Worm (Caenorhabditis elegans) whole organism, L2 larva: ENCODE data around the gene set-8.
"Not testable (repeated sequence)": the region's sequence is repeated elsewhere in the genome, so short reads cannot be mapped to it uniquely, and the experiment has no call there.

ENCODE experiments used
- C34F6.9 ChIP-seq: fragments of 150-350 bp; optimal IDR thresholded peaks from 2 replicates; lab custom pipeline; 2014; ENCODE audit warnings: missing biosample characterization, missing genetic modification characterization
- F13H6.1 ChIP-seq: sonication (generic microtip); optimal IDR thresholded peaks from 2 replicates; lab custom pipeline; 2016; ENCODE audit warnings: missing genetic modification characterization, missing compliant biosample characterization
- R02D3.7 ChIP-seq: fragments of 150-350 bp; optimal IDR thresholded peaks from 2 replicates; lab custom pipeline; 2014; ENCODE audit warnings: missing biosample characterization, missing genetic modification characterization
- Y55F3AM.14 ChIP-seq: fragments of 200-800 bp; sonication (Bioruptor generic); optimal IDR thresholded peaks from 2 replicates; lab custom pipeline; 2018; ENCODE audit warnings: mild to moderate bottlenecking, missing genetic modification characterization, missing compliant biosample characterization
- alr-1 ChIP-seq: fragments of 150-350 bp; optimal IDR thresholded peaks from 2 replicates; lab custom pipeline; 2014; ENCODE audit warnings: missing biosample characterization, missing genetic modification characterization
- ama-1 ChIP-seq: fragments of 150-350 bp; optimal IDR thresholded peaks from 2 replicates; lab custom pipeline; 2018; ENCODE audit warnings: inconsistent platforms
- ceh-16 ChIP-seq: fragments of 150-350 bp; optimal IDR thresholded peaks from 2 replicates; lab custom pipeline; 2014; ENCODE audit warnings: missing biosample characterization, missing genetic modification characterization
- ceh-82 ChIP-seq: fragments of 150-350 bp; optimal IDR thresholded peaks from 2 replicates; lab custom pipeline; 2014; ENCODE audit warnings: missing biosample characterization, missing genetic modification characterization
- crh-2 ChIP-seq: sonication (generic microtip); optimal IDR thresholded peaks from 2 replicates; lab custom pipeline; 2017; ENCODE audit warnings: missing biosample characterization, missing genetic modification characterization
- dmd-4 ChIP-seq: sonication (generic microtip); optimal IDR thresholded peaks from 2 replicates; lab custom pipeline; 2017; ENCODE audit warnings: missing biosample characterization, missing genetic modification characterization
- elt-1 ChIP-seq: fragments of 150-350 bp; optimal IDR thresholded peaks from 2 replicates; lab custom pipeline; 2014; ENCODE audit warnings: missing biosample characterization, missing genetic modification characterization
- elt-3 ChIP-seq: sonication (generic microtip); optimal IDR thresholded peaks from 2 replicates; lab custom pipeline; 2017; ENCODE audit warnings: missing biosample characterization, missing genetic modification characterization
- fos-1 ChIP-seq: fragments of 150-350 bp; optimal IDR thresholded peaks from 2 replicates; lab custom pipeline; 2014; ENCODE audit warnings: missing biosample characterization, missing genetic modification characterization
- lin-11 ChIP-seq: fragments of 150-350 bp; sonication (generic microtip); optimal IDR thresholded peaks from 2 replicates; lab custom pipeline; 2014; ENCODE audit warnings: missing biosample characterization, missing genetic modification characterization, inconsistent platforms, mixed read lengths
- lin-13 ChIP-seq: fragments of 150-350 bp; optimal IDR thresholded peaks from 2 replicates; lab custom pipeline; 2014; ENCODE audit warnings: missing biosample characterization, missing genetic modification reagents, missing genetic modification characterization
- lin-39 ChIP-seq: fragments of 150-350 bp; optimal IDR thresholded peaks from 2 replicates; lab custom pipeline; 2014; ENCODE audit warnings: missing biosample characterization, missing genetic modification reagents, missing genetic modification characterization
- lsy-2 ChIP-seq, 2 experiments: fragments of 150-350 bp in 1 of 2; sonication (generic microtip) in 1 of 2; optimal IDR thresholded peaks; 2 replicates each; lab custom pipeline; 2014 to 2017; ENCODE audit warnings: missing biosample characterization in 2 of 2, missing genetic modification characterization in 2 of 2
- mab-5 ChIP-seq: fragments of 150-350 bp; optimal IDR thresholded peaks from 2 replicates; lab custom pipeline; 2014; ENCODE audit warnings: missing biosample characterization, missing genetic modification characterization
- mbf-1 ChIP-seq: sonication (generic microtip); optimal IDR thresholded peaks from 2 replicates; lab custom pipeline; 2017; ENCODE audit warnings: missing biosample characterization, missing genetic modification characterization
- mdl-1 ChIP-seq, 2 experiments: fragments of 150-350 bp in 1 of 2; sonication (generic microtip) in 1 of 2; optimal IDR thresholded peaks; 2 replicates each; lab custom pipeline; 2017; ENCODE audit warnings: missing biosample characterization in 2 of 2, missing genetic modification characterization in 2 of 2
- nhr-237 ChIP-seq: fragments of 150-350 bp; optimal IDR thresholded peaks from 2 replicates; lab custom pipeline; 2014; ENCODE audit warnings: missing biosample characterization, missing genetic modification characterization
- nhr-77 ChIP-seq: fragments of 150-350 bp; optimal IDR thresholded peaks from 2 replicates; lab custom pipeline; 2014; ENCODE audit warnings: missing biosample characterization, missing genetic modification characterization
- peb-1 ChIP-seq: fragments of 150-350 bp; optimal IDR thresholded peaks from 2 replicates; lab custom pipeline; 2014; ENCODE audit warnings: missing biosample characterization, missing genetic modification characterization
- sem-4 ChIP-seq: fragments of 150-350 bp; optimal IDR thresholded peaks from 2 replicates; lab custom pipeline; 2014; ENCODE audit warnings: missing biosample characterization, missing genetic modification reagents, missing genetic modification characterization
- sma-3 ChIP-seq: sonication (generic microtip); optimal IDR thresholded peaks from 2 replicates; lab custom pipeline; 2016; ENCODE audit warnings: missing genetic modification reagents, missing genetic modification characterization, missing compliant biosample characterization
- sma-9 ChIP-seq, 2 experiments: fragments of 150-350 bp in 1 of 2; sonication (generic microtip) in 1 of 2; optimal IDR thresholded peaks; 2 replicates each; lab custom pipeline; 2014 to 2016; ENCODE audit warnings: missing genetic modification characterization in 2 of 2, mild to moderate bottlenecking in 1 of 2, missing biosample characterization in 1 of 2, missing compliant biosample characterization in 1 of 2, missing genetic modification reagents in 1 of 2, moderate library complexity in 1 of 2
- snpc-4 ChIP-seq: fragments of 150-350 bp; optimal IDR thresholded peaks from 2 replicates; lab custom pipeline; 2014; ENCODE audit warnings: missing biosample characterization, missing genetic modification characterization
- unc-39 ChIP-seq: fragments of 150-350 bp; optimal IDR thresholded peaks from 2 replicates; lab custom pipeline; 2014; ENCODE audit warnings: missing biosample characterization, missing genetic modification characterization
- unc-55 ChIP-seq: fragments of 150-350 bp; sonication (generic microtip); optimal IDR thresholded peaks from 3 replicates; lab custom pipeline; 2014; ENCODE audit warnings: missing biosample characterization, missing genetic modification reagents, missing genetic modification characterization
- unc-62 ChIP-seq: fragments of 150-350 bp; optimal IDR thresholded peaks from 2 replicates; lab custom pipeline; 2014; ENCODE audit warnings: missing biosample characterization, missing genetic modification reagents, missing genetic modification characterization
- zag-1 ChIP-seq: fragments of 150-350 bp; optimal IDR thresholded peaks from 2 replicates; lab custom pipeline; 2014; ENCODE audit warnings: missing biosample characterization, missing genetic modification characterization
- ztf-1 ChIP-seq: fragments of 200-800 bp; sonication (Bioruptor generic); conservative IDR thresholded peaks from 2 replicates; pipeline ENCODE4 v1.3.6; 2022; ENCODE audit warnings: missing genetic modification characterization, missing compliant biosample characterization

Gene set-8

ce11 chrX:13421068-13421467 is 25.4 kb upstream of the set-8 start:
- TF ChIP-seq lsy-2 (tag; optimal IDR thresholded peaks at IDR 0.05; lab: Kevin White, UChicago) (no peak), sem-4 (tag; lab: Kevin White, UChicago) (no peak), ceh-82 (no peak), R02D3.7 (tag; lab: Kevin White, UChicago) (no peak), ceh-16 (no peak), unc-55 (GFP tag; lab: Kevin White, UChicago) (no peak), zag-1 (no peak), nhr-77 (no peak), F13H6.1 (tag; lab: Kevin White, UChicago) (no peak), ama-1 (lab: Kevin White, UChicago) (no peak), mbf-1 (no peak), fos-1 (tag; lab: Kevin White, UChicago) (peak; percentile 77), elt-3 (no peak), crh-2 (tag; lab: Kevin White, UChicago) (no peak), lin-13 (GFP tag; lab: Kevin White, UChicago) (no peak), sma-9 (GFP tag; optimal IDR thresholded peaks at IDR 0.05; lab: Kevin White, UChicago) (peak; percentile 14), sma-9 (tag; optimal IDR thresholded peaks at IDR 0.05; lab: Kevin White, UChicago) (no peak), unc-39 (tag; lab: Kevin White, UChicago) (no peak)

- TF ChIP-seq unc-62 (GFP tag; lab: Kevin White, UChicago) = no peak
- no peak for TF ChIP-seq mdl-1 (tag; optimal IDR thresholded peaks at IDR 0.05; lab: Kevin White, UChicago)
- TF ChIP-seq nhr-237 (tag; lab: Kevin White, UChicago) = no peak
- TF ChIP-seq, all 48 proteins: peak for 0
Measured at ce11 chrX:13423340-13423739, 23.2 kb upstream of the set-8 start, which contains the start of gene fkh-3. TSS of gene fkh-3 (minus strand) at chrX:13423440.

DNA sequence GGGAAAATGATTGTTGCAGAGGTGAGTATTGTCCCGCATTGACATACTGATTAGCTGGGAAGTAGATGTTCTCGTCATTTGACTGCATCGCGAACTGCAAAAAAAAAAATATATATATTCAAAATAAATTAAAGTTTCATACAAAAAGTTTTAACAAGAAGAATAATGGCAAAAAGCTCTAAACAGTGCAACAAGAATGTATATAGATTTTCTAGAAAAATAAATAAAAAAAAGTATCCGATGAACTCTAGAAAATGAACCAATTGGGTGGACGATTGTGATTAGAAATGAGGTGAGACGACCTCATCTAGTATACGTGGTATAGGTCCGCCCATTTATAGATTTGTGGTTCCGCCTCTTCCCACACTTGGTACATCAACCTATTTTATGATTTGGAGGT is 17.8 kb upstream of the set-8 start, which contains the start of gene fkh-4:
Gene fkh-4, minus strand, starts transcription at position 101 of the 400 bp plus-strand sequence.
- TF ChIP-seq unc-39 (tag; lab: Kevin White, UChicago); elt-1 (tag; lab: Kevin White, UChicago); Y55F3AM.14: not testable (repeated sequence)

DNA sequence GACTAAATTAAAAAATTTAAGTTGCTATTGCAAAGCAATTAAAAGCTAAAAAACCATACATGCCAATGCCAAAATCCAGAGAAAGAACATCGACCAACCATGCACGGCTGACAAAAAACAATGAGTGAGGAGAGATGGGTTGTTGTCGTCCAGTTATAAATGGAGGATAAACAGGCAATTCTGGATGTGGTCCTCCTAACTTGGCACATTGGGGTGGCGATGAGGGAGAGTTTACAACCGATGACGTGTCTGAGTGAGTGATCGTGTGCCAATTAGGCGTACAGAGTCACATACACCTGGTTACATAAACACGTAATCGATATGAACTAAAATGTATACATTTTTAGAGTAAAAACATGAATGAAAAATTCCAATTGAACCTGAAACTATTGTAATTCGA is 15.1 kb upstream of the set-8 start, which contains the start of gene C29F7.10:
Gene C29F7.10, minus strand, starts transcription at position 101 of the 400 bp plus-strand sequence.
- not testable (repeated sequence) for TF ChIP-seq Y55F3AM.14; dmd-4 (tag; lab: Kevin White, UChicago); C34F6.9 (tag; lab: Kevin White, UChicago)
- TF ChIP-seq, all 48 proteins: peak for 0; not testable (repeated sequence) for 48

DNA sequence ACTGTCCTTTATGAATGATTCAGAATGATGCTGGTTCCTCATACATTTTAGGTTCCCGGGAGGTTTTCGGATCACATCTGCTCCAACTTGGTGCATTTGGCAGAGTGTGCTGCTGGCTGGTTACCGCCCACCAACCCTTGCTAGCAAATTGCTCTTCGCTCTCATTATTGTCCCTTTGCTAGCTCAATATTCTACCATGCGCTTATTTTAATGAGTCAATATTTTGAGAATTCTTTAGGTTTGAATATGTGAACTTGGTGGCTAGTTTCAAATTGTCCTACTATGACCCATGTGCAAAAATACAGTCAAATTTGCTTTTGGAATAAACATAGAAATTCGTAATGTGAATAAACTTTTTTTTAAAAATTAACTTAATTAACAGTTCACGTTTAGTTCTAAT is 11.4 kb upstream of the set-8 start:
- TF ChIP-seq lin-39 (tag; lab: Kevin White, UChicago) (no peak), ztf-1 (no peak), sma-3 (no peak), mab-5 (no peak), elt-1 (tag; lab: Kevin White, UChicago) (no peak), nhr-77 (no peak), fos-1 (tag; lab: Kevin White, UChicago) (no peak), snpc-4 (tag; lab: Kevin White, UChicago) (no peak), alr-1 (tag; lab: Kevin White, UChicago) (no peak), peb-1 (tag; lab: Kevin White, UChicago) (no peak), lin-11 (tag; lab: Kevin White, UChicago) (no peak), Y55F3AM.14 (no peak)

ce11 chrX:13435790-13436472 is 10.6 kb upstream of the set-8 start, which contains the start of gene jmjd-3.3:
TSS of gene jmjd-3.3 (plus strand) at chrX:13436422.
- TF ChIP-seq crh-2 (tag; lab: Kevin White, UChicago) = no peak
- no peak for TF ChIP-seq F13H6.1 (tag; lab: Kevin White, UChicago)
